Fruit fly (Drosophila melanogaster): ENCODE data around the gene y.

DNA sequence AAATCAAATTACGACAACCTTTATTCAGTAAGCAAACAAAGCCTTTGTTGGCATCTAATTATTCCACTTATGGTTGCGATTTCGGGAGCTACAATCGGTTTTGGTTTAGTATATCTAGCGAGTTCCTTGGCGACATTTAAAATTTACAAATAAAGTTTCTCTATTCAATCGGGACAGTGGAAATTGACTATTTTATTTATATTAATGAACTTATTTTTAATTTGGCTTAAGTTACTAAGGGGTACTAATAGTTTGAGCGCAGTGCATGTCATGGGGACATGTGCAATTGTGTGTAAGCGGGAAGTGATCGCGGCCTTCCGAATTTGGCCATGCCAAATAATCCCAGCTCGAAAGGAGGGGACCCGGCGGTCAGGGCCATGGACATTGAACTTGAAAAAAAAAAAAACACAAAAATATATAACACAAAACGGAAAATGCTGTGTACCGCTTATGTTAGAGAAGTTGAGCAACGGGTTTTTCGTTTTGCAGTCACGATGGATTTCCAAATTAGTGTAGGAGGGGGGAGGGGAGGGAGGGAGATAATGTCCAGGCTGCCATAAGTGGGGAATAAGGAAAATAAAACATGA, 2.3 kb upstream of the y start:
- TF ChIP-seq CG8478 (optimal IDR thresholded peaks at IDR 0.05): no peak
- no peak for TF ChIP-seq usp (GFP tag; optimal IDR thresholded peaks at IDR 0.05)

Data from whole organism.